Worm (Caenorhabditis elegans) whole organism, dauer: ENCODE data around the gene ndua-12.
"Not testable (repeated sequence)": the region's sequence is repeated elsewhere in the genome, so short reads cannot be mapped to it uniquely, and the experiment has no call there.

ENCODE experiments used
- unc-62 ChIP-seq: sonication (generic microtip); optimal IDR thresholded peaks from 2 replicates; lab custom pipeline; 2017; ENCODE audit warnings: missing biosample characterization, missing genetic modification reagents, missing genetic modification characterization

ndua-12 gene

ce11 chrIV:2729957-2730356, 10.3 kb upstream of the ndua-12 start, which contains the start of gene Y94H6A.2:
Gene Y94H6A.2 (plus strand): TSS chrIV:2730292.
- TF ChIP-seq unc-62 (GFP tag; lab: Kevin White, UChicago): no peak

- no peak for TF ChIP-seq unc-62 (GFP tag; lab: Kevin White, UChicago)
Observed at ce11 chrIV:2725784-2726183, 6.2 kb upstream of the ndua-12 start, which contains the start of gene ubxn-2. Gene ubxn-2 (minus strand): TSS chrIV:2725819.

ce11 chrIV:2716474-2716873, 3.2 kb downstream of the ndua-12 start, which contains the start of gene Y94H6A.7:
Gene Y94H6A.7 (minus strand): TSS chrIV:2716574.
- TF ChIP-seq unc-62 (GFP tag; lab: Kevin White, UChicago): not testable (repeated sequence)

ce11 chrIV:2712935-2713334, 6.7 kb downstream of the ndua-12 start, which contains the start of gene Y94H6A.12:
Gene Y94H6A.12 (minus strand): TSS chrIV:2713035.
- no peak for TF ChIP-seq unc-62 (GFP tag; lab: Kevin White, UChicago)

ce11 chrIV:2711122-2711669, 8.4 kb downstream of the ndua-12 start:
- no peak for TF ChIP-seq unc-62 (GFP tag; lab: Kevin White, UChicago)

ce11 chrIV:2710203-2710935, 9.3 kb downstream of the ndua-12 start, which contains the start of gene Y94H6A.10:
Gene Y94H6A.10 (minus strand): TSS chrIV:2710666.
- TF ChIP-seq unc-62 (GFP tag; lab: Kevin White, UChicago): no peak

ce11 chrIV:2709590-2710201, 9.9 kb downstream of the ndua-12 start:
- TF ChIP-seq unc-62 (GFP tag; lab: Kevin White, UChicago): no peak

ce11 chrIV:2708329-2708965, 11.2 kb downstream of the ndua-12 start:
- TF ChIP-seq unc-62 (GFP tag; lab: Kevin White, UChicago): no peak

- TF ChIP-seq unc-62 (GFP tag; lab: Kevin White, UChicago): no peak
Observed at ce11 chrIV:2707012-2707411, 12.6 kb downstream of the ndua-12 start, which contains the start of gene ubc-8. Gene ubc-8 (minus strand): TSS chrIV:2707238.

ce11 chrIV:2705675-2706074, 14.0 kb downstream of the ndua-12 start:
- TF ChIP-seq unc-62 (GFP tag; lab: Kevin White, UChicago): no peak

ce11 chrIV:2703927-2704401, 15.7 kb downstream of the ndua-12 start, which contains the start of gene Y94H6A.5:
Gene Y94H6A.5 (minus strand): TSS chrIV:2703977.
- TF ChIP-seq unc-62 (GFP tag; lab: Kevin White, UChicago): no peak

ce11 chrIV:2688716-2689307, 30.8 kb downstream of the ndua-12 start, which contains the start of gene egrh-3:
Gene egrh-3 (minus strand): TSS chrIV:2688766.
- TF ChIP-seq unc-62 (GFP tag; lab: Kevin White, UChicago): no peak

- TF ChIP-seq unc-62 (GFP tag; lab: Kevin White, UChicago): no peak
Observed at ce11 chrIV:2680281-2680680, 39.4 kb downstream of the ndua-12 start.

ce11 chrIV:2678152-2678551, 41.5 kb downstream of the ndua-12 start:
- no peak for TF ChIP-seq unc-62 (GFP tag; lab: Kevin White, UChicago)

ce11 chrIV:2677687-2678086, 41.9 kb downstream of the ndua-12 start:
- no peak for TF ChIP-seq unc-62 (GFP tag; lab: Kevin White, UChicago)
